Worm (Caenorhabditis elegans): ENCODE data around the gene dhs-7.

ce11 chrII:7186117-7186516, 22.1 kb downstream of the dhs-7 start:
- TF ChIP-seq Y116A8C.19 (tag; optimal IDR thresholded peaks at IDR 0.05; ENCODE audit: borderline replicate concordance) (no peak), dpl-1 (GFP tag; optimal IDR thresholded peaks at IDR 0.05) (no peak), lsy-2 (tag; optimal IDR thresholded peaks at IDR 0.05) (no peak), tbx-2 (tag; optimal IDR thresholded peaks at IDR 0.05) (no peak), egl-27 (tag; optimal IDR thresholded peaks at IDR 0.05) (no peak), ztf-4 (tag; optimal IDR thresholded peaks at IDR 0.05) (no peak), unc-130 (tag; optimal IDR thresholded peaks at IDR 0.05) (no peak), ets-5 (GFP tag; IDR thresholded peaks at IDR 0.05) (no peak), ceh-82 (tag; optimal IDR thresholded peaks at IDR 0.05) (no peak)

Data from whole organism, L1 larva.